Worm (Caenorhabditis elegans) whole organism, late embryonic: ENCODE data around the gene C52E2.5.

Experiments used
- C08G9.2 ChIP-seq: sonication (generic microtip); optimal IDR thresholded peaks from 2 replicates; lab custom pipeline; 2016; ENCODE audit warnings: mild to moderate bottlenecking, missing genetic modification characterization, moderate library complexity, missing compliant biosample characterization
- C38D4.7 ChIP-seq: fragments of 200-800 bp; sonication (Bioruptor generic); optimal IDR thresholded peaks from 2 replicates; lab custom pipeline; 2018; ENCODE audit warnings: mild to moderate bottlenecking, missing genetic modification characterization, moderate library complexity, missing compliant biosample characterization
- ahr-1 ChIP-seq: sonication (generic microtip); optimal IDR thresholded peaks from 2 replicates; lab custom pipeline; 2016; ENCODE audit warnings: missing genetic modification characterization, missing compliant biosample characterization
- ama-1 ChIP-seq: fragments of 150-350 bp; optimal IDR thresholded peaks from 2 replicates; lab custom pipeline; 2014
- ceh-14 ChIP-seq: sonication (generic microtip); optimal IDR thresholded peaks from 2 replicates; lab custom pipeline; 2016; ENCODE audit warnings: missing genotype, missing genetic modification characterization, missing compliant biosample characterization
- ceh-2 ChIP-seq: sonication (generic microtip); optimal IDR thresholded peaks from 2 replicates; lab custom pipeline; 2016; ENCODE audit warnings: missing genotype, missing genetic modification characterization, missing compliant biosample characterization
- ceh-24 ChIP-seq: sonication (generic microtip); optimal IDR thresholded peaks from 2 replicates; lab custom pipeline; 2016; ENCODE audit warnings: mild to moderate bottlenecking, missing genetic modification characterization, missing compliant biosample characterization
- ceh-30 ChIP-seq: fragments of 150-350 bp; optimal IDR thresholded peaks from 2 replicates; lab custom pipeline; 2014; ENCODE audit warnings: missing biosample characterization, missing genetic modification characterization
- ceh-34 ChIP-seq: sonication (generic microtip); optimal IDR thresholded peaks from 2 replicates; lab custom pipeline; 2016; ENCODE audit warnings: mild to moderate bottlenecking, missing genetic modification characterization, missing compliant biosample characterization
- ceh-45 ChIP-seq: fragments of 200-800 bp; sonication (Bioruptor generic); IDR thresholded peaks from 2 replicates; pipeline ENCODE4 v1.3.6; 2022; ENCODE audit warnings: missing genetic modification reagents, missing genetic modification characterization, missing compliant biosample characterization
- che-1 ChIP-seq: sonication (generic microtip); optimal IDR thresholded peaks from 2 replicates; lab custom pipeline; 2016; ENCODE audit warnings: mild to moderate bottlenecking, missing genetic modification characterization, missing compliant biosample characterization
- elt-2 ChIP-seq: sonication (generic microtip); optimal IDR thresholded peaks from 2 replicates; lab custom pipeline; 2016; ENCODE audit warnings: missing genetic modification reagents, missing genetic modification characterization, missing compliant biosample characterization
- ets-4 ChIP-seq: sonication (generic microtip); optimal IDR thresholded peaks from 2 replicates; lab custom pipeline; 2016; ENCODE audit warnings: missing genetic modification characterization, missing compliant biosample characterization
- fax-1 ChIP-seq: sonication (generic microtip); optimal IDR thresholded peaks from 2 replicates; lab custom pipeline; 2016; ENCODE audit warnings: missing genotype, missing genetic modification characterization, missing compliant biosample characterization
- fkh-10 ChIP-seq: fragments of 150-350 bp; optimal IDR thresholded peaks from 2 replicates; lab custom pipeline; 2014; ENCODE audit warnings: missing biosample characterization, missing genetic modification reagents, missing genetic modification characterization
- fkh-6 ChIP-seq: sonication (generic microtip); optimal IDR thresholded peaks from 2 replicates; lab custom pipeline; 2016; ENCODE audit warnings: missing genetic modification characterization, missing compliant biosample characterization
- hlh-13 ChIP-seq: fragments of 200-800 bp; sonication (Bioruptor generic); optimal IDR thresholded peaks from 2 replicates; lab custom pipeline; 2018; ENCODE audit warnings: mild to moderate bottlenecking, missing genetic modification characterization, missing compliant biosample characterization
- hlh-30 ChIP-seq: sonication (generic microtip); optimal IDR thresholded peaks from 2 replicates; lab custom pipeline; 2017; ENCODE audit warnings: antibody characterized with exemption, missing genetic modification characterization, missing compliant biosample characterization; ENCODE audit not compliant: insufficient read depth
- lin-11 ChIP-seq: fragments of 200-800 bp; sonication (Bioruptor generic); optimal IDR thresholded peaks from 2 replicates; lab custom pipeline; 2018; ENCODE audit warnings: mild to moderate bottlenecking, missing genetic modification characterization, missing compliant biosample characterization
- madf-2 ChIP-seq: sonication (generic microtip); optimal IDR thresholded peaks from 2 replicates; lab custom pipeline; 2017; ENCODE audit warnings: missing genetic modification characterization, missing compliant biosample characterization
- mec-3 ChIP-seq: sonication (generic microtip); optimal IDR thresholded peaks from 2 replicates; lab custom pipeline; 2016; ENCODE audit warnings: borderline replicate concordance, missing genetic modification characterization, missing compliant biosample characterization
- nfya-1 ChIP-seq: sonication (generic microtip); optimal IDR thresholded peaks from 2 replicates; lab custom pipeline; 2017; ENCODE audit warnings: missing genetic modification characterization, mild to moderate bottlenecking, missing compliant biosample characterization, antibody characterized with exemption, moderate library complexity
- nhr-11 ChIP-seq: fragments of 150-350 bp; optimal IDR thresholded peaks from 2 replicates; lab custom pipeline; 2014; ENCODE audit warnings: missing biosample characterization, missing genetic modification characterization
- pag-3 ChIP-seq: sonication (generic microtip); optimal IDR thresholded peaks from 2 replicates; lab custom pipeline; 2016; ENCODE audit warnings: missing compliant biosample characterization, missing genetic modification characterization, borderline replicate concordance
- pat-9 ChIP-seq: fragments of 200-800 bp; sonication (Bioruptor generic); optimal IDR thresholded peaks from 2 replicates; lab custom pipeline; 2018; ENCODE audit warnings: mild to moderate bottlenecking, missing genetic modification characterization, moderate library complexity, missing compliant biosample characterization
- pax-1 ChIP-seq: fragments of 150-350 bp; optimal IDR thresholded peaks from 2 replicates; lab custom pipeline; 2014; ENCODE audit warnings: missing biosample characterization, missing genetic modification characterization
- pha-2 ChIP-seq: sonication (generic microtip); optimal IDR thresholded peaks from 2 replicates; lab custom pipeline; 2017; ENCODE audit warnings: mild to moderate bottlenecking, missing genetic modification characterization, missing compliant biosample characterization
- pha-4 ChIP-seq: fragments of 150-350 bp; optimal IDR thresholded peaks from 2 replicates; lab custom pipeline; 2018; ENCODE audit warnings: missing biosample characterization, missing genetic modification reagents, missing genetic modification characterization
- pqm-1 ChIP-seq: sonication (generic microtip); optimal IDR thresholded peaks from 2 replicates; lab custom pipeline; 2016; ENCODE audit warnings: missing genetic modification characterization, missing compliant biosample characterization
- pros-1 ChIP-seq: fragments of 150-350 bp; optimal IDR thresholded peaks from 2 replicates; lab custom pipeline; 2014; ENCODE audit warnings: missing biosample characterization, missing genetic modification reagents, missing genetic modification characterization
- ref-2 ChIP-seq: sonication (generic microtip); optimal IDR thresholded peaks from 2 replicates; lab custom pipeline; 2016; ENCODE audit warnings: missing genetic modification characterization, missing compliant biosample characterization
- rnt-1 ChIP-seq: sonication (generic microtip); optimal IDR thresholded peaks from 2 replicates; lab custom pipeline; 2016; ENCODE audit warnings: missing genetic modification characterization, missing compliant biosample characterization
- sdc-2 ChIP-seq: sonication (generic microtip); optimal IDR thresholded peaks from 2 replicates; lab custom pipeline; 2016; ENCODE audit warnings: missing genotype, missing genetic modification characterization, missing compliant biosample characterization
- tbx-7 ChIP-seq: sonication (generic microtip); optimal IDR thresholded peaks from 2 replicates; lab custom pipeline; 2016; ENCODE audit warnings: missing genotype, missing genetic modification characterization, missing compliant biosample characterization
- unc-42 ChIP-seq: sonication (generic microtip); optimal IDR thresholded peaks from 2 replicates; lab custom pipeline; 2016; ENCODE audit warnings: missing genotype, missing genetic modification characterization, missing compliant biosample characterization

Gene C52E2.5

ce11 chrII:1851716-1852115 lies 9.0 kb upstream of the C52E2.5 start:
- TF ChIP-seq ceh-45 (GFP tag; lab: Robert Waterston, UW) = no peak
- no peak for TF ChIP-seq ahr-1
- peak; percentile 79 for TF ChIP-seq pqm-1 (tag; lab: Kevin White, UChicago)
- peak; percentile 99 for TF ChIP-seq elt-2 (tag; lab: Kevin White, UChicago)

- no peak for TF ChIP-seq hlh-30 (tag; lab: Kevin White, UChicago)
- peak; percentile 89 for TF ChIP-seq elt-2 (tag; lab: Kevin White, UChicago)
- TF ChIP-seq ceh-2 (tag; lab: Kevin White, UChicago) = no peak
- TF ChIP-seq hlh-13 (GFP tag; lab: Kevin White, UChicago) = no peak
These were observed 8.1 kb upstream of the C52E2.5 start, which contains the start of gene C52E2.3 for ce11 chrII:1850840-1851294. Gene C52E2.3 (plus strand): TSS chrII:1851244.

- TF ChIP-seq ref-2 (tag; lab: Kevin White, UChicago) (no peak), ceh-14 (tag; lab: Kevin White, UChicago) (no peak), ets-4 (tag; lab: Kevin White, UChicago) (no peak), ahr-1 (no peak), nhr-11 (no peak), ceh-24 (no peak), ceh-30 (tag; lab: Kevin White, UChicago) (no peak), sdc-2 (tag; lab: Kevin White, UChicago) (no peak), fkh-10 (GFP tag; lab: Kevin White, UChicago) (no peak), C08G9.2 (no peak), pha-2 (tag; lab: Kevin White, UChicago) (no peak), mec-3 (tag; lab: Kevin White, UChicago) (no peak), tbx-7 (tag; lab: Kevin White, UChicago) (no peak), C38D4.7 (no peak), pag-3 (no peak), ceh-45 (GFP tag; lab: Robert Waterston, UW) (no peak), rnt-1 (no peak), nfya-1 (tag; lab: Kevin White, UChicago) (no peak)
- TF ChIP-seq, all 69 proteins: peak for 0
These were observed 7.6 kb upstream of the C52E2.5 start, which contains the start of gene fbxb-96 for ce11 chrII:1850299-1850698. Gene fbxb-96 (minus strand): TSS chrII:1850399.

- TF ChIP-seq ceh-45 (GFP tag; lab: Robert Waterston, UW) (no peak), madf-2 (tag; lab: Kevin White, UChicago) (no peak), sdc-2 (tag; lab: Kevin White, UChicago) (no peak), fax-1 (tag; lab: Kevin White, UChicago) (no peak), hlh-13 (GFP tag; lab: Kevin White, UChicago) (no peak), C08G9.2 (no peak), pax-1 (tag; lab: Kevin White, UChicago) (no peak), pha-4 (tag; lab: Kevin White, UChicago) (no peak), pat-9 (tag; lab: Kevin White, UChicago) (no peak), fkh-6 (no peak), lin-11 (tag; lab: Kevin White, UChicago) (no peak), pha-2 (tag; lab: Kevin White, UChicago) (no peak), ceh-30 (tag; lab: Kevin White, UChicago) (no peak), elt-2 (tag; lab: Kevin White, UChicago) (no peak), che-1 (no peak)
- TF ChIP-seq, all 69 proteins: peak for 0
These were observed 5.4 kb upstream of the C52E2.5 start, which contains the start of gene fbxb-97 for ce11 chrII:1848109-1848508. Gene fbxb-97 (minus strand): TSS chrII:1848161.

ce11 chrII:1844552-1844951 lies 1.8 kb upstream of the C52E2.5 start:
- no peak for TF ChIP-seq hlh-13 (GFP tag; lab: Kevin White, UChicago)
- TF ChIP-seq ama-1 (lab: Kevin White, UChicago) = no peak
- TF ChIP-seq unc-42 = no peak
- TF ChIP-seq ceh-34 = no peak
- peak; percentile 78 for TF ChIP-seq nfya-1 (tag; lab: Kevin White, UChicago)
- no peak for TF ChIP-seq pros-1 (tag; lab: Kevin White, UChicago)
